Worm (Caenorhabditis elegans) whole organism, young adult: ENCODE measurements around the gene rpl-11.1.

Experiments used
- lag-1 ChIP-seq: fragments of 200-800 bp; sonication (Bioruptor generic); IDR thresholded peaks from 2 replicates; pipeline ENCODE4 v1.3.6; 2022; ENCODE audit warnings: missing genetic modification reagents, missing genetic modification characterization, missing compliant biosample characterization
- nfya-1 ChIP-seq: sonication (generic microtip); optimal IDR thresholded peaks from 2 replicates; lab custom pipeline; 2017; ENCODE audit warnings: antibody characterized with exemption, missing compliant biosample characterization, missing genetic modification characterization, borderline replicate concordance; ENCODE audit not compliant: insufficient read depth

DNA sequence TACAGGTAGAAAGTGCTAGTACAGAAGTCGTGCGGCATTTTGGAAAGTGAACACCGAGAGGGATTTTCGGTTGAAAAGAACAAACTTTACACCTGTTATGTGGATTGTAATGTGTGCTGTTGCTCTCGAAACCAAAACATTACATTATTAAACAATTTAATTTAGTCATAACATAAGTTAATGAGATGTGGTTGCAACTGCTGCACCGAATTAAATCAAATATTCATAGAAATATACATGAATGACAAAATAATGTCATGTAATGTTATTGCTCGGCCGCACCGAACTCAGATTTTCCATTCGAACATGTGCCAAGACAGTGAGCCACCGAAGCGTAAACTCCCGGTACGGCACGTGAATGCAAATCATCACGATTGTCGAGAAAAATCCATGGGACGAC, 9.1 kb upstream of the rpl-11.1 start, which contains the start of gene srh-213:
- TF ChIP-seq nfya-1 (no peak), lag-1 (GFP tag; lab: Robert Waterston, UW) (no peak)
